Worm (Caenorhabditis elegans) whole organism, young adult: ENCODE results near the gene F58G11.4.

ENCODE experiments used
- B0019.2 ChIP-seq: fragments of 200-800 bp; sonication (Bioruptor generic); conservative IDR thresholded peaks from 2 replicates; pipeline ENCODE4 v1.3.6; 2022; ENCODE audit warnings: missing genetic modification reagents, missing genetic modification characterization, missing compliant biosample characterization
- B0035.1 ChIP-seq: sonication (generic microtip); optimal IDR thresholded peaks from 2 replicates; lab custom pipeline; 2016; ENCODE audit warnings: missing genetic modification characterization, mild to moderate bottlenecking, missing compliant biosample characterization, missing genotype, missing genetic modification reagents
- D2030.7 ChIP-seq: fragments of 200-800 bp; sonication (Bioruptor generic); IDR thresholded peaks from 2 replicates; pipeline ENCODE4 v1.3.6; 2022; ENCODE audit warnings: missing genetic modification reagents, missing genetic modification characterization, missing compliant biosample characterization
- F10E7.11 ChIP-seq: sonication (generic microtip); optimal IDR thresholded peaks from 2 replicates; lab custom pipeline; 2017; ENCODE audit warnings: mild to moderate bottlenecking, missing genetic modification characterization, moderate library complexity, missing compliant biosample characterization
- F23B12.7 ChIP-seq: sonication (generic microtip); optimal IDR thresholded peaks from 2 replicates; lab custom pipeline; 2017; ENCODE audit warnings: missing genetic modification characterization, mild to moderate bottlenecking, missing compliant biosample characterization, antibody characterized with exemption, moderate library complexity; ENCODE audit not compliant: insufficient read depth
- F39B2.1 ChIP-seq: fragments of 200-800 bp; sonication (Bioruptor generic); IDR thresholded peaks from 2 replicates; pipeline ENCODE4 v1.3.6; 2022; ENCODE audit warnings: missing genetic modification reagents, missing genetic modification characterization, missing compliant biosample characterization
- F52B5.7 ChIP-seq: sonication (generic microtip); optimal IDR thresholded peaks from 2 replicates; lab custom pipeline; 2016; ENCODE audit warnings: mild to moderate bottlenecking, missing genetic modification characterization, missing compliant biosample characterization
- F55B11.4 ChIP-seq: sonication (generic microtip); optimal IDR thresholded peaks from 2 replicates; lab custom pipeline; 2016; ENCODE audit warnings: missing compliant biosample characterization, missing genetic modification characterization, borderline replicate concordance; ENCODE audit not compliant: insufficient read depth
- F57A8.1 ChIP-seq: fragments of 200-800 bp; sonication (Bioruptor generic); optimal IDR thresholded peaks from 2 replicates; lab custom pipeline; 2018; ENCODE audit warnings: mild to moderate bottlenecking, missing genetic modification characterization, moderate library complexity, missing compliant biosample characterization
- K11D2.4 ChIP-seq: fragments of 200-800 bp; sonication (Bioruptor generic); IDR thresholded peaks from 2 replicates; pipeline ENCODE4 v1.3.6; 2022; ENCODE audit warnings: missing genetic modification reagents, missing genetic modification characterization, missing compliant biosample characterization
- Y56A3A.18 ChIP-seq: fragments of 200-800 bp; sonication (Bioruptor generic); IDR thresholded peaks from 2 replicates; pipeline ENCODE4 v1.3.6; 2022; ENCODE audit warnings: missing genetic modification reagents, missing genetic modification characterization, missing compliant biosample characterization
- Y79H2A.3 ChIP-seq: fragments of 200-800 bp; sonication (Bioruptor generic); conservative IDR thresholded peaks from 2 replicates; pipeline ENCODE4 v1.3.6; 2022; ENCODE audit warnings: missing genetic modification reagents, missing genetic modification characterization, missing compliant biosample characterization
- ZK185.1 ChIP-seq: sonication (generic microtip); optimal IDR thresholded peaks from 2 replicates; lab custom pipeline; 2016; ENCODE audit warnings: mild to moderate bottlenecking, missing genetic modification characterization, missing compliant biosample characterization; ENCODE audit not compliant: poor library complexity, severe bottlenecking
- akir-1 ChIP-seq: fragments of 200-800 bp; sonication (Bioruptor generic); optimal IDR thresholded peaks from 2 replicates; lab custom pipeline; 2018; ENCODE audit warnings: mild to moderate bottlenecking, missing genetic modification characterization, moderate library complexity, missing compliant biosample characterization
- aptf-2 ChIP-seq: fragments of 200-800 bp; sonication (Bioruptor generic); conservative IDR thresholded peaks from 2 replicates; pipeline ENCODE4 v1.3.6; 2022; ENCODE audit warnings: missing genetic modification reagents, missing genetic modification characterization, missing compliant biosample characterization
- atf-7 ChIP-seq: sonication (generic microtip); optimal IDR thresholded peaks from 2 replicates; lab custom pipeline; 2017; ENCODE audit warnings: mild to moderate bottlenecking, missing genetic modification characterization, missing compliant biosample characterization
- attf-6 ChIP-seq: fragments of 200-800 bp; sonication (Bioruptor generic); IDR thresholded peaks from 2 replicates; pipeline ENCODE4 v1.3.6; 2022; ENCODE audit warnings: missing genetic modification reagents, missing genetic modification characterization, missing compliant biosample characterization
- ccch-3 ChIP-seq: fragments of 200-800 bp; sonication (Bioruptor generic); optimal IDR thresholded peaks from 2 replicates; lab custom pipeline; 2018; ENCODE audit warnings: mild to moderate bottlenecking, missing genetic modification characterization, missing compliant biosample characterization
- cebp-1 ChIP-seq, 2 experiments: fragments of 200-800 bp in 1 of 2; sonication (Bioruptor generic) in 1 of 2; sonication (generic microtip) in 1 of 2; IDR thresholded peaks in 1 of 2; optimal IDR thresholded peaks in 1 of 2; 2 replicates each; pipeline versions ENCODE4 v1.3.6 to Lab custom; 2017 to 2022; ENCODE audit warnings: missing compliant biosample characterization in 2 of 2, missing genetic modification characterization in 2 of 2, mild to moderate bottlenecking in 1 of 2, missing genetic modification reagents in 1 of 2, moderate library complexity in 1 of 2
- ceh-100 ChIP-seq: fragments of 200-800 bp; sonication (Bioruptor generic); IDR thresholded peaks from 2 replicates; pipeline ENCODE4 v1.3.6; 2022; ENCODE audit warnings: missing genetic modification reagents, missing genetic modification characterization, missing compliant biosample characterization
- ceh-27 ChIP-seq: fragments of 200-800 bp; sonication (Bioruptor generic); optimal IDR thresholded peaks from 2 replicates; lab custom pipeline; 2018; ENCODE audit warnings: mild to moderate bottlenecking, missing genetic modification characterization, moderate library complexity, missing compliant biosample characterization
- ceh-40 ChIP-seq: fragments of 200-800 bp; sonication (Bioruptor generic); IDR thresholded peaks from 2 replicates; pipeline ENCODE4 v1.3.6; 2022; ENCODE audit warnings: missing genetic modification characterization, missing compliant biosample characterization
- ceh-91 ChIP-seq: fragments of 200-800 bp; sonication (Bioruptor generic); IDR thresholded peaks from 2 replicates; pipeline ENCODE4 v1.3.6; 2022; ENCODE audit warnings: missing genetic modification reagents, missing genetic modification characterization, missing compliant biosample characterization
- ekl-4 ChIP-seq: fragments of 200-800 bp; sonication (Bioruptor generic); IDR thresholded peaks from 2 replicates; pipeline ENCODE4 v1.3.6; 2022; ENCODE audit warnings: missing genetic modification reagents, missing genetic modification characterization, missing compliant biosample characterization
- hlh-26 ChIP-seq: fragments of 200-800 bp; sonication (Bioruptor generic); conservative IDR thresholded peaks from 2 replicates; pipeline ENCODE4 v1.3.6; 2022; ENCODE audit warnings: missing genetic modification reagents, missing genetic modification characterization, missing compliant biosample characterization
- hmg-20 ChIP-seq: fragments of 200-800 bp; sonication (Bioruptor generic); IDR thresholded peaks from 2 replicates; pipeline ENCODE4 v1.3.6; 2022; ENCODE audit warnings: missing genetic modification reagents, missing genetic modification characterization, missing compliant biosample characterization
- lag-1 ChIP-seq: fragments of 200-800 bp; sonication (Bioruptor generic); IDR thresholded peaks from 2 replicates; pipeline ENCODE4 v1.3.6; 2022; ENCODE audit warnings: missing genetic modification reagents, missing genetic modification characterization, missing compliant biosample characterization
- lin-35 ChIP-seq, 3 experiments: fragments of 150-350 bp in 2 of 3; sonication (generic microtip) in 1 of 3; optimal IDR thresholded peaks; 2 replicates each; lab custom pipeline; 2014 to 2018; ENCODE audit warnings: missing biosample characterization in 3 of 3, missing genetic modification characterization in 3 of 3, missing genetic modification reagents in 3 of 3
- madf-6 ChIP-seq: fragments of 200-800 bp; sonication (Bioruptor generic); IDR thresholded peaks from 2 replicates; pipeline ENCODE4 v1.3.6; 2022; ENCODE audit warnings: missing genetic modification reagents, missing genetic modification characterization, missing compliant biosample characterization
- madf-8 ChIP-seq: fragments of 200-800 bp; sonication (Bioruptor generic); conservative IDR thresholded peaks from 2 replicates; pipeline ENCODE4 v1.3.6; 2022; ENCODE audit warnings: missing genetic modification reagents, missing genetic modification characterization, missing compliant biosample characterization
- mcd-1 ChIP-seq: fragments of 200-800 bp; sonication (Bioruptor generic); IDR thresholded peaks from 2 replicates; pipeline ENCODE4 v1.3.6; 2022; ENCODE audit warnings: missing genetic modification reagents, missing genetic modification characterization, missing compliant biosample characterization
- nfya-2 ChIP-seq: fragments of 200-800 bp; sonication (Bioruptor generic); IDR thresholded peaks from 2 replicates; pipeline ENCODE4 v1.3.6; 2022; ENCODE audit warnings: missing genetic modification reagents, missing genetic modification characterization, missing compliant biosample characterization
- pbrm-1 ChIP-seq: fragments of 200-800 bp; sonication (Bioruptor generic); IDR thresholded peaks from 2 replicates; pipeline ENCODE4 v1.3.6; 2022; ENCODE audit warnings: missing genetic modification reagents, missing genetic modification characterization, missing compliant biosample characterization
- rcor-1 ChIP-seq: fragments of 200-800 bp; sonication (Bioruptor generic); IDR thresholded peaks from 2 replicates; pipeline ENCODE4 v1.3.6; 2022; ENCODE audit warnings: missing genetic modification reagents, missing genetic modification characterization, missing compliant biosample characterization
- rec-8 ChIP-seq, 2 experiments: sonication (generic microtip); optimal IDR thresholded peaks; 2 replicates each; lab custom pipeline; 2016; ENCODE audit warnings: mild to moderate bottlenecking in 2 of 2, missing genetic modification characterization in 2 of 2, missing genetic modification reagents in 2 of 2, missing genotype in 2 of 2, missing biosample characterization in 1 of 2, missing compliant biosample characterization in 1 of 2, moderate library complexity in 1 of 2
- rpc-1 ChIP-seq, 2 experiments: fragments of 150-350 bp in 1 of 2; sonication (generic microtip) in 1 of 2; optimal IDR thresholded peaks; 2 replicates each; lab custom pipeline; 2014 to 2018; ENCODE audit warnings: missing biosample characterization in 1 of 2, missing genetic modification characterization in 1 of 2, missing genetic modification reagents in 1 of 2, missing genotype in 1 of 2
- sdz-38 ChIP-seq: sonication (generic microtip); optimal IDR thresholded peaks from 2 replicates; lab custom pipeline; 2016; ENCODE audit warnings: missing genotype, missing genetic modification characterization, missing compliant biosample characterization
- snpc-1.1 ChIP-seq: sonication (generic microtip); optimal IDR thresholded peaks from 2 replicates; lab custom pipeline; 2017; ENCODE audit warnings: missing genetic modification characterization, mild to moderate bottlenecking, missing compliant biosample characterization, antibody characterized with exemption, moderate library complexity, missing genotype, missing genetic modification reagents; ENCODE audit not compliant: insufficient read depth
- snpc-1.3 ChIP-seq: sonication (generic microtip); optimal IDR thresholded peaks from 2 replicates; lab custom pipeline; 2017; ENCODE audit warnings: missing genetic modification characterization, mild to moderate bottlenecking, missing compliant biosample characterization, antibody characterized with exemption, moderate library complexity, missing genotype, missing genetic modification reagents; ENCODE audit not compliant: insufficient read depth
- snpc-3.4 ChIP-seq: sonication (generic microtip); optimal IDR thresholded peaks from 2 replicates; lab custom pipeline; 2017; ENCODE audit warnings: missing genetic modification characterization, mild to moderate bottlenecking, missing compliant biosample characterization, antibody characterized with exemption, moderate library complexity, missing genotype, missing genetic modification reagents
- tlf-1 ChIP-seq: fragments of 200-800 bp; sonication (Bioruptor generic); optimal IDR thresholded peaks from 2 replicates; lab custom pipeline; 2018; ENCODE audit warnings: mild to moderate bottlenecking, missing genetic modification characterization, missing compliant biosample characterization
- unc-130 ChIP-seq: sonication (generic microtip); optimal IDR thresholded peaks from 2 replicates; lab custom pipeline; 2016; ENCODE audit warnings: missing genetic modification reagents, missing genetic modification characterization, missing compliant biosample characterization
- zim-3 ChIP-seq: sonication (generic microtip); optimal IDR thresholded peaks from 2 replicates; lab custom pipeline; 2017; ENCODE audit warnings: mild to moderate bottlenecking, missing genetic modification characterization, moderate library complexity, missing compliant biosample characterization
- ztf-26 ChIP-seq: sonication (generic microtip); optimal IDR thresholded peaks from 2 replicates; lab custom pipeline; 2017; ENCODE audit warnings: missing genetic modification characterization, missing compliant biosample characterization
- ztf-3 ChIP-seq: fragments of 200-800 bp; sonication (Bioruptor generic); optimal IDR thresholded peaks from 2 replicates; lab custom pipeline; 2018; ENCODE audit warnings: mild to moderate bottlenecking, missing genetic modification characterization, missing compliant biosample characterization

Gene F58G11.4

ce11 chrV:13715223-13715686, 42.9 kb downstream of the F58G11.4 start, which contains the start of gene zipt-9 (continued):
- TF ChIP-seq madf-8 (GFP tag; lab: Robert Waterston, UW) (peak; percentile 22; the same call in 1 of the 2 replicates), snpc-3.4 (tag; lab: Kevin White, UChicago) (no peak), F23B12.7 (tag; lab: Kevin White, UChicago) (peak; percentile 68), rpc-1 (optimal IDR thresholded peaks at IDR 0.05; lab: Kevin White, UChicago) (no peak), rpc-1 (tag; optimal IDR thresholded peaks at IDR 0.05; lab: Kevin White, UChicago) (no peak), mcd-1 (peak; percentile 94), lin-35 (GFP tag; optimal IDR thresholded peaks at IDR 0.05; lab: Kevin White, UChicago) (no peak), ccch-3 (peak; percentile 64), B0035.1 (tag; lab: Kevin White, UChicago) (no peak), Y79H2A.3 (GFP tag; lab: Robert Waterston, UW) (no peak), ZK185.1 (tag; lab: Kevin White, UChicago) (peak; percentile 84), F39B2.1 (GFP tag; lab: Robert Waterston, UW) (no peak), ceh-27 (GFP tag; lab: Kevin White, UChicago) (peak; percentile 80), Y56A3A.18 (no peak), snpc-1.1 (tag; lab: Kevin White, UChicago) (no peak), nfya-2 (GFP tag; lab: Robert Waterston, UW) (no peak), F10E7.11 (tag; lab: Kevin White, UChicago) (no peak), ceh-91 (GFP tag; lab: Robert Waterston, UW) (peak; percentile 54), ceh-100 (GFP tag; lab: Robert Waterston, UW) (peak; percentile 98), hlh-26 (no peak), D2030.7 (peak; percentile 47; the same call in 1 of the 2 replicates), aptf-2 (GFP tag; lab: Robert Waterston, UW) (0 out of 2 replicates have a peak, but pooled peaks have one; percentile 14), cebp-1 (GFP tag; IDR thresholded peaks at IDR 0.05; lab: Robert Waterston, UW) (no peak), cebp-1 (tag; optimal IDR thresholded peaks at IDR 0.05; lab: Kevin White, UChicago) (no peak), sdz-38 (tag; lab: Kevin White, UChicago) (no peak), F57A8.1 (GFP tag; lab: Kevin White, UChicago) (no peak), tlf-1 (GFP tag; lab: Kevin White, UChicago) (no peak), ztf-3 (GFP tag; lab: Kevin White, UChicago) (no peak), K11D2.4 (0 out of 2 replicates have a peak, but pooled peaks have one; percentile 28), ztf-26 (tag; lab: Kevin White, UChicago) (no peak), zim-3 (tag; lab: Kevin White, UChicago) (no peak), attf-6 (GFP tag; lab: Robert Waterston, UW) (no peak), madf-6 (GFP tag; lab: Robert Waterston, UW) (no peak; the same call in 1 of the 2 replicates), ceh-40 (no peak), rec-8 (tag; optimal IDR thresholded peaks at IDR 0.05; lab: Kevin White, UChicago) (peak in 1 of 2 experiments; percentile 24), B0019.2 (GFP tag; lab: Robert Waterston, UW) (no peak), snpc-1.3 (tag; lab: Kevin White, UChicago) (no peak), unc-130 (GFP tag; lab: Kevin White, UChicago) (peak; percentile 15), atf-7 (tag; lab: Kevin White, UChicago) (no peak), ekl-4 (GFP tag; lab: Robert Waterston, UW) (no peak), lag-1 (GFP tag; lab: Robert Waterston, UW) (no peak), rcor-1 (0 out of 2 replicates have a peak, but pooled peaks have one; percentile 16), F52B5.7 (tag; lab: Kevin White, UChicago) (no peak), hmg-20 (GFP tag; lab: Robert Waterston, UW) (no peak), akir-1 (GFP tag; lab: Kevin White, UChicago) (peak; percentile 35), F55B11.4 (tag; lab: Kevin White, UChicago) (no peak), pbrm-1 (GFP tag; lab: Robert Waterston, UW) (peak; percentile 60; the same call in 1 of the 2 replicates)
